Worm (Caenorhabditis elegans) whole organism, L2 larva: ENCODE results near the gene srbc-75.

Experiments used
- blmp-1 ChIP-seq: sonication (generic microtip); optimal IDR thresholded peaks from 2 replicates; lab custom pipeline; 2017; ENCODE audit warnings: missing genetic modification characterization, mild to moderate bottlenecking, missing compliant biosample characterization, antibody characterized with exemption, moderate library complexity; ENCODE audit not compliant: insufficient read depth
- ceh-82 ChIP-seq: fragments of 150-350 bp; optimal IDR thresholded peaks from 2 replicates; lab custom pipeline; 2014; ENCODE audit warnings: missing biosample characterization, missing genetic modification characterization
- fos-1 ChIP-seq: fragments of 150-350 bp; optimal IDR thresholded peaks from 2 replicates; lab custom pipeline; 2014; ENCODE audit warnings: missing biosample characterization, missing genetic modification characterization
- lin-39 ChIP-seq: fragments of 150-350 bp; optimal IDR thresholded peaks from 2 replicates; lab custom pipeline; 2014; ENCODE audit warnings: missing biosample characterization, missing genetic modification reagents, missing genetic modification characterization

- no peak for TF ChIP-seq ceh-82 (tag; lab: Kevin White, UChicago)
- TF ChIP-seq fos-1 (tag; lab: Kevin White, UChicago) = no peak
- no peak for TF ChIP-seq blmp-1 (tag; lab: Kevin White, UChicago)
- no peak for TF ChIP-seq lin-39
Observed at ce11 chrV:15241259-15241658, 12.4 kb upstream of the srbc-75 start, which contains the start of gene chil-12.
